Worm (Caenorhabditis elegans): ENCODE data around the gene Y67H2A.10.

Gene Y67H2A.10

DNA sequence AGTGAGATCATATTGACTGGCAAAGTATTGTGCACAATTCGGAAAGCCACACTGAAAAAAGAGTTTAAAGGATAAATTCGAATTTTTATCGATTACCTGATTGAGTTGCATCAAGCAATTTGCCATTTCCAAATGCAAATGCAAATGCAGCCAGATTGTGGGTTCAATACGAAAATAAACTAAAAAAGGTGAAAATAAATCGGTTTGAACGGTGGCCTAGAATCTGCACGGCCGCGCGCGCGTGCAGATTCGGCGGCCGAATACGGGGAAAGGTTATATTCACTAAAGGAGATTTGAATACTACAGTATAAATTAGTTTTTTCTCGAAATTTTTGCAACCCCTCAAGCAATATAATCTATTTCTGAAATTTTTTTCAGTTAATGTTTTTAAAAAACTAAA, at the start of gene Y67H2A.10:
Gene Y67H2A.10, minus strand, starts transcription at position 184 of the 400 bp plus-strand sequence.
- no peak for TF ChIP-seq hnd-1 (tag; optimal IDR thresholded peaks at IDR 0.05)
- no peak for TF ChIP-seq ceh-36 (tag; optimal IDR thresholded peaks at IDR 0.05)
- 0 out of 2 replicates have a peak, but pooled peaks have one; percentile 27 for TF ChIP-seq tbx-37 (GFP tag; conservative IDR thresholded peaks at IDR 0.05)
- no peak for TF ChIP-seq tra-4 (tag; optimal IDR thresholded peaks at IDR 0.05)
- no peak for TF ChIP-seq sea-1 (GFP tag; conservative IDR thresholded peaks at IDR 0.05)
- no peak for TF ChIP-seq ama-1 (optimal IDR thresholded peaks at IDR 0.05)
- TF ChIP-seq B0310.2 (tag; optimal IDR thresholded peaks at IDR 0.05) = no peak
- 0 out of 2 replicates have a peak, but pooled peaks have one; percentile 9 for TF ChIP-seq pes-1 (GFP tag; IDR thresholded peaks at IDR 0.05)
- TF ChIP-seq F13C5.2 (tag; optimal IDR thresholded peaks at IDR 0.05) = peak; percentile 42
- no peak for TF ChIP-seq scrt-1 (GFP tag; IDR thresholded peaks at IDR 0.05)
- TF ChIP-seq hmbx-1 (tag; optimal IDR thresholded peaks at IDR 0.05) = no peak

DNA sequence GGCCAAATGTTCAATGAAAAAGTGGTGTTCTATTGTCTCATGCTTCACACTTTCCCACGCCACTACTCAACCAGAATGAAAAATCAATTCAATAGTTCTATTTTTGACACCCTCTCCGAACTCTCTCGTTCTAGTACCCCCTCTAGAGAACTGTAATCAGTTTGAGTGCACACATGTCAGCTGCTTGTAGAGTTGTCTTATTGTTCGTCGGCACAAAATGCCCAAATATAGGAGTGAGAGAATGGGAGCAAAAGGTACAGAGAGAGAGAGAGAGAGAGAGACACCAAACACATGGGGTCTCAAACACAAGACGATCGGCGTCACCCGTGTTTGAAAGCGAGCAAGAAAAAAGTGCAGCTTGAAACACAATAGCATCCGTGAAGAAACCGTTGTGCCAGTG, 45.0 kb upstream of the Y67H2A.10 start:
- TF ChIP-seq hmbx-1 (tag; optimal IDR thresholded peaks at IDR 0.05) (no peak), ama-1 (optimal IDR thresholded peaks at IDR 0.05) (no peak), ceh-13 (GFP tag; optimal IDR thresholded peaks at IDR 0.05) (no peak), tra-4 (tag; optimal IDR thresholded peaks at IDR 0.05) (no peak), tbx-11 (GFP tag; IDR thresholded peaks at IDR 0.05) (no peak), aly-1 (tag; optimal IDR thresholded peaks at IDR 0.05) (no peak), F13C5.2 (tag; optimal IDR thresholded peaks at IDR 0.05) (no peak), B0310.2 (tag; optimal IDR thresholded peaks at IDR 0.05) (no peak), flt-1 (GFP tag; IDR thresholded peaks at IDR 0.05) (no peak), ets-7 (tag; optimal IDR thresholded peaks at IDR 0.05) (no peak), sea-1 (GFP tag; conservative IDR thresholded peaks at IDR 0.05) (no peak), tbx-37 (GFP tag; conservative IDR thresholded peaks at IDR 0.05) (no peak)

DNA sequence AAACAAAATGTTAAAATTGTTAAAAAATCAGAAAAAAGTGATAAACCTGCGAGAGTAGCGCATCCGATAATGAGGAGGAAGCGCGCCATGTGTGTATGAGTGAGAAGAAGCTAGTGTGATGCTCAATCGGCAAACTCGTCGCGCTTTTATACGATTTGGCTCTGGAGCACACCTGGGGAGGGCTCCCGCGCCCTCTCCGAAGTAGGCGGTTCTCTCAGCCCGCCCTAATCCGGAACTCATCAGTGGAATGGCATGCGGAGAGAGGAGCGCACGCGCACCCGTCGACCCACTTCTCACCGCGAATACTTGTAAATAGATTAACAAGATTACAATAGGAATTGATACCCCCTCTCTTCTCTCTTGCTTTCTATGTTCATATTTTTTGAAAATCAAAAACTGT, 42.0 kb upstream of the Y67H2A.10 start, which contains the start of gene pqn-74:
Gene pqn-74, minus strand, starts transcription at position 122 of the 400 bp plus-strand sequence.
- no peak for TF ChIP-seq scrt-1 (GFP tag; IDR thresholded peaks at IDR 0.05)
- no peak for TF ChIP-seq tra-4 (tag; optimal IDR thresholded peaks at IDR 0.05)
- no peak for TF ChIP-seq aly-1 (tag; optimal IDR thresholded peaks at IDR 0.05)
- no peak for TF ChIP-seq ceh-36 (tag; optimal IDR thresholded peaks at IDR 0.05)
- no peak for TF ChIP-seq hnd-1 (tag; optimal IDR thresholded peaks at IDR 0.05)
- TF ChIP-seq F13C5.2 (tag; optimal IDR thresholded peaks at IDR 0.05) = no peak
- TF ChIP-seq B0310.2 (tag; optimal IDR thresholded peaks at IDR 0.05) = no peak
- TF ChIP-seq ama-1 (optimal IDR thresholded peaks at IDR 0.05) = no peak
- no peak for TF ChIP-seq tbx-11 (GFP tag; IDR thresholded peaks at IDR 0.05)
- no peak for TF ChIP-seq hmg-4 (GFP tag; optimal IDR thresholded peaks at IDR 0.05)
- TF ChIP-seq hmbx-1 (tag; optimal IDR thresholded peaks at IDR 0.05) = no peak
- no peak for TF ChIP-seq pes-1 (GFP tag; IDR thresholded peaks at IDR 0.05)
- TF ChIP-seq tbx-37 (GFP tag; conservative IDR thresholded peaks at IDR 0.05) = no peak
- TF ChIP-seq flt-1 (GFP tag; IDR thresholded peaks at IDR 0.05) = no peak
- no peak for TF ChIP-seq ceh-13 (GFP tag; optimal IDR thresholded peaks at IDR 0.05)
- TF ChIP-seq sea-1 (GFP tag; conservative IDR thresholded peaks at IDR 0.05) = no peak

DNA sequence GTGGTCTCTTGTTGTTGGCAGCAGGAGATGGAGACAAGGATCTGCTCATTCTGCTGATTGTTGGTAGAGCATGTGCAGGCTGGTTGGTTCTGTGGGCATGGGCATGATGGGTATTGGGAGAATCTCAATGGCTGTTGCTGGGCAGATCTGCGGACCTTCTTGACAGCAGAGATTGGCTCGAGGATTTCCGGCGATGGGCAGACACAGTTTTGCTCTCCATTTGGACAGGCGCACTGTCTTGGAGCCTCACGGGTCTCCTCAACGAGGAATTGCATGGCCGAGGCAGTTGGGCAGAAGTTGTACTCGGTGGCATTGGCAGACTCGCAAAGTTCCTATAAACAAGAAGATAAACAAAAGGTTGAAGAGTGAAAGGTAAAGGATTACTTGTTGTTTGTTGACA, 41.2 kb upstream of the Y67H2A.10 start:
- TF ChIP-seq tbx-37 (GFP tag; conservative IDR thresholded peaks at IDR 0.05) (no peak), F13C5.2 (tag; optimal IDR thresholded peaks at IDR 0.05) (no peak), aly-1 (tag; optimal IDR thresholded peaks at IDR 0.05) (no peak), scrt-1 (GFP tag; IDR thresholded peaks at IDR 0.05) (no peak), hmg-4 (GFP tag; optimal IDR thresholded peaks at IDR 0.05) (no peak), hnd-1 (tag; optimal IDR thresholded peaks at IDR 0.05) (no peak), ceh-36 (tag; optimal IDR thresholded peaks at IDR 0.05) (no peak), ceh-13 (GFP tag; optimal IDR thresholded peaks at IDR 0.05) (no peak), flt-1 (GFP tag; IDR thresholded peaks at IDR 0.05) (no peak), tra-4 (tag; optimal IDR thresholded peaks at IDR 0.05) (no peak), sea-1 (GFP tag; conservative IDR thresholded peaks at IDR 0.05) (no peak), ama-1 (optimal IDR thresholded peaks at IDR 0.05) (no peak)

DNA sequence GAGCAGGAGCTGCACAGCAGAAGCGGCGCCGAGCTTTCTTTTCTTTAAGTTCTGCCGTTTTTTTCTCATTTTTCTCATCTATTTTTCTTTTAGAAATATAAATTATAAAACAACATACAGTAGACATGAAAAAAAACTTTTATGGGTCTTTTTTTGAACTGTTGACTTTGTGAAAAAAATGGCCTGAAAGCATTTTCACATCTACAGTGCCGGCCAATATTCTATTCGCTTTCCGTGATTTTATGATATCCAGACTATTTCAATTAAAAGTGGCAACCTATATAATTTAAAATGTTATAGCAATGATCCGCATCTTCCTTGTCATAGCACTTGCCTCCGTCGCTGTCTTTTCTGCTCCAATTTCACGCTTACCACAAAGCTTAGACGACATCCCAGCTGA, 38.8 kb upstream of the Y67H2A.10 start, which contains the start of gene far-6:
Gene far-6, plus strand, starts transcription at position 301 of the 400 bp plus-strand sequence.
- TF ChIP-seq F13C5.2 (tag; optimal IDR thresholded peaks at IDR 0.05) (no peak), tbx-37 (GFP tag; conservative IDR thresholded peaks at IDR 0.05) (no peak), sea-1 (GFP tag; conservative IDR thresholded peaks at IDR 0.05) (no peak), ceh-36 (tag; optimal IDR thresholded peaks at IDR 0.05) (no peak), ets-7 (tag; optimal IDR thresholded peaks at IDR 0.05) (no peak), tra-4 (tag; optimal IDR thresholded peaks at IDR 0.05) (no peak), B0310.2 (tag; optimal IDR thresholded peaks at IDR 0.05) (no peak), hnd-1 (tag; optimal IDR thresholded peaks at IDR 0.05) (no peak)

DNA sequence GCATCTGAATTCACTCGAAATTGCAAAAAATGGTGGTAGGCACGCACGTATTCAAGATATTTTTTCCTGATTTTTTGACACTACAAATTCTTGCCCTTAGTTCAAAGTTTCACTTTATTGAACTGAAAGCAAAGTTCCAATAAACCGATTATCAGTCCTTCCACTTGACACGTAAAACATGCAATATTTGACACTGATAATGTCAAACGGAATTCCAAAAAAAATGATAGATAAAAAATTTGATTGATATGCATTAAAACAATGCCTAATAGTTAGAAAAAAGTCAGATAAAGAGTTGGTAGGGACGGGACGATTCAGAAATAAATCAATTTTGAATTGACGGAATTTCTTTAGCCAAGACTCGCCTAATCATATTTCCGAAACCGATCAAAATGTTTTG, 37.8 kb upstream of the Y67H2A.10 start:
- TF ChIP-seq ets-7 (tag; optimal IDR thresholded peaks at IDR 0.05) (no peak), scrt-1 (GFP tag; IDR thresholded peaks at IDR 0.05) (no peak), tbx-37 (GFP tag; conservative IDR thresholded peaks at IDR 0.05) (no peak), ceh-36 (tag; optimal IDR thresholded peaks at IDR 0.05) (no peak), tbx-11 (GFP tag; IDR thresholded peaks at IDR 0.05) (no peak), ceh-13 (GFP tag; optimal IDR thresholded peaks at IDR 0.05) (no peak), sea-1 (GFP tag; conservative IDR thresholded peaks at IDR 0.05) (no peak), aly-1 (tag; optimal IDR thresholded peaks at IDR 0.05) (no peak), hmbx-1 (tag; optimal IDR thresholded peaks at IDR 0.05) (no peak), hnd-1 (tag; optimal IDR thresholded peaks at IDR 0.05) (no peak), ama-1 (optimal IDR thresholded peaks at IDR 0.05) (no peak), F13C5.2 (tag; optimal IDR thresholded peaks at IDR 0.05) (no peak), flt-1 (GFP tag; IDR thresholded peaks at IDR 0.05) (no peak), tra-4 (tag; optimal IDR thresholded peaks at IDR 0.05) (no peak), B0310.2 (tag; optimal IDR thresholded peaks at IDR 0.05) (no peak), pes-1 (GFP tag; IDR thresholded peaks at IDR 0.05) (no peak), hmg-4 (GFP tag; optimal IDR thresholded peaks at IDR 0.05) (no peak)

DNA sequence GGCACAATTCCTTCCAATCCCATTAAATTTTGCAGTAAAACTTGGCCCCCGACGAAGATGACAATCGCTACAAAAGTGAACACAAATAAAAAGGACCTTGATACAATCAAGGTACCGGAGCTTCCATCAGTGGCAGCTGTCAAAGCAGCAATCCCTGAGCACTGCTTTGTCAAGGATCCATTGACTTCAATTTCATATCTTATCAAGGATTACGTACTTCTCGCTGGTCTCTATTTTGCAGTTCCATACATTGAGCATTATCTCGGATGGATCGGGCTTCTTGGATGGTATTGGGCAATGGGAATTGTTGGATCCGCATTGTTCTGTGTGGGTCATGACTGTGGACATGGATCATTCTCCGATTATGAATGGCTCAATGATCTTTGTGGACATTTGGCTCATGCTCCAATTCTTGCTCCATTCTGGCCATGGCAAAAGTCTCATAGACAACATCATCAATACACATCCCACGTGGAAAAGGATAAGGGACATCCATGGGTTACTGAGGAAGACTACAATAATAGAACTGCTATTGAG, 34.6 kb upstream of the Y67H2A.10 start, which contains the start of gene fat-2:
Gene fat-2, plus strand, starts transcription at position 51 of the 537 bp plus-strand sequence.
- TF ChIP-seq tra-4 (tag; optimal IDR thresholded peaks at IDR 0.05) = no peak
- TF ChIP-seq hnd-1 (tag; optimal IDR thresholded peaks at IDR 0.05) = no peak
- TF ChIP-seq sea-1 (GFP tag; conservative IDR thresholded peaks at IDR 0.05) = no peak
- TF ChIP-seq hmg-4 (GFP tag; optimal IDR thresholded peaks at IDR 0.05) = no peak
- no peak for TF ChIP-seq pes-1 (GFP tag; IDR thresholded peaks at IDR 0.05)
- no peak for TF ChIP-seq scrt-1 (GFP tag; IDR thresholded peaks at IDR 0.05)
- TF ChIP-seq aly-1 (tag; optimal IDR thresholded peaks at IDR 0.05) = no peak
- no peak for TF ChIP-seq ceh-36 (tag; optimal IDR thresholded peaks at IDR 0.05)
- no peak for TF ChIP-seq ama-1 (optimal IDR thresholded peaks at IDR 0.05)
- no peak for TF ChIP-seq tbx-37 (GFP tag; conservative IDR thresholded peaks at IDR 0.05)
- no peak for TF ChIP-seq flt-1 (GFP tag; IDR thresholded peaks at IDR 0.05)
- no peak for TF ChIP-seq hmbx-1 (tag; optimal IDR thresholded peaks at IDR 0.05)
